Fruit fly (Drosophila melanogaster): ENCODE data around the gene CG14223.

Gene CG14223

DNA sequence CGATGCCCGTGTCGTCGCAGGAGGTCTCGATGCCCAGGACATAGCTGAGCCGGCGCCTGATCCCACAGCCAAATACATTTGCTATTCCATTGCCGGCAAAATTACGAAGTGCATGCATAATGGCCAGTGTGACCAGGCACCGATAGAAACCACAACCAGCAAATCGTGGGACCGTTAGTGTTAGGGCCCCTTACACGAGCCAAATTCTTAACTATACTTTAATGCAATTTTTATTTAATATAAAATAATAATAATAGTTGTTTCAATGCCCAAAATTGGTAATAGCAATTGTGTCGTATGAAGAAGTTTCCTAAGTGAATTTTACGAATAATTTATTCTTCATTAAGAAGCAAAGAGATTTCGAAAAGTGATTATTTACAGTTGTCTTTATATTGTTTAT is 37.8 kb upstream of the CG14223 start, which contains the start of gene Tcs4 (continued):
- TF ChIP-seq kay (GFP tag; optimal IDR thresholded peaks at IDR 0.05) (no peak), NC2α (GFP tag; optimal IDR thresholded peaks at IDR 0.05) (no peak), da (GFP tag; optimal IDR thresholded peaks at IDR 0.05) (no peak), Lim3 (GFP tag; IDR thresholded peaks at IDR 0.05) (no peak), HmgD (GFP tag; optimal IDR thresholded peaks at IDR 0.05) (no peak), CG18011 (GFP tag; optimal IDR thresholded peaks at IDR 0.05) (no peak), Pdp1 (GFP tag; optimal IDR thresholded peaks at IDR 0.05) (peak in 1 of 2 experiments; percentile 83), Bgb (GFP tag; IDR thresholded peaks at IDR 0.05; ENCODE audit: partially characterized antibody) (peak; percentile 31; the same call in 1 of the 2 replicates), HHEX (GFP tag; optimal IDR thresholded peaks at IDR 0.05) (no peak), chinmo (GFP tag; IDR thresholded peaks at IDR 0.05; ENCODE audit: partially characterized antibody) (peak; percentile 71; the same call in 2 of the 4 replicates), sim (GFP tag; IDR thresholded peaks at IDR 0.05) (no peak), gt (GFP tag; IDR thresholded peaks at IDR 0.05) (no peak), knrl (GFP tag; IDR thresholded peaks at IDR 0.05; ENCODE audit: partially characterized antibody) (peak; percentile 42; the same call in 1 of the 3 replicates), CG9932 (GFP tag; IDR thresholded peaks at IDR 0.05) (no peak), her (GFP tag; optimal IDR thresholded peaks at IDR 0.05) (no peak), danr (GFP tag; IDR thresholded peaks at IDR 0.05) (no peak), H15 (GFP tag; IDR thresholded peaks at IDR 0.05) (no peak), CG31224 (GFP tag; IDR thresholded peaks at IDR 0.05) (no peak), TFAM (GFP tag; optimal IDR thresholded peaks at IDR 0.05) (no peak), emc (GFP tag; optimal IDR thresholded peaks at IDR 0.05) (no peak), tap (tag; optimal IDR thresholded peaks at IDR 0.05) (no peak), Dbx (GFP tag; IDR thresholded peaks at IDR 0.05) (no peak), pros (GFP tag; optimal IDR thresholded peaks at IDR 0.05) (no peak), CG11695 (GFP tag; IDR thresholded peaks at IDR 0.05) (0 out of 3 replicates have a peak, but pooled peaks have one; percentile 18), rib (GFP tag; IDR thresholded peaks at IDR 0.05) (no peak), Ravus (GFP tag; IDR thresholded peaks at IDR 0.05) (no peak), CG14710 (tag; optimal IDR thresholded peaks at IDR 0.05) (peak; percentile 49), BEAF-32 (GFP tag; optimal IDR thresholded peaks at IDR 0.05) (peak; percentile 8), CG13424 (tag; optimal IDR thresholded peaks at IDR 0.05) (peak; percentile 58), cad (GFP tag; optimal IDR thresholded peaks at IDR 0.05) (no peak), fd96Cb (tag; optimal IDR thresholded peaks at IDR 0.05) (no peak), CG13624 (GFP tag; optimal IDR thresholded peaks at IDR 0.05) (no peak), CG11504 (tag; optimal IDR thresholded peaks at IDR 0.05) (no peak), ewg (GFP tag; optimal IDR thresholded peaks at IDR 0.05) (no peak), CG7745 (tag; optimal IDR thresholded peaks at IDR 0.05) (no peak), Dref (GFP tag; IDR thresholded peaks at IDR 0.05) (no peak), sisA (GFP tag; IDR thresholded peaks at IDR 0.05) (no peak), CG1603 (tag; optimal IDR thresholded peaks at IDR 0.05) (peak; percentile 29), org-1 (GFP tag; optimal IDR thresholded peaks at IDR 0.05) (no peak), CG18764 (GFP tag; optimal IDR thresholded peaks at IDR 0.05) (peak; percentile 99), CG15601 (tag; optimal IDR thresholded peaks at IDR 0.05) (peak; percentile 27), yki (optimal IDR thresholded peaks at IDR 0.05) (no peak), Nf-YB (GFP tag; optimal IDR thresholded peaks at IDR 0.05) (no peak), pan (optimal IDR thresholded peaks at IDR 0.05) (no peak), pan (GFP tag; optimal IDR thresholded peaks at IDR 0.05 in 1 of 2, IDR thresholded peaks at IDR 0.05 in 1 of 2) (peak in 1 of 2 experiments; percentile 21), CG11696 (GFP tag; IDR thresholded peaks at IDR 0.05) (no peak), CG6689 (GFP tag; IDR thresholded peaks at IDR 0.05) (no peak), CG9215 (GFP tag; IDR thresholded peaks at IDR 0.05) (no peak), lbe (GFP tag; optimal IDR thresholded peaks at IDR 0.05) (peak; percentile 1), dmrt99B (tag; optimal IDR thresholded peaks at IDR 0.05) (no peak), wdn (GFP tag; IDR thresholded peaks at IDR 0.05) (no peak), CG11093 (GFP tag; IDR thresholded peaks at IDR 0.05) (no peak)

Measured in whole organism, embryonic.